Worm (Caenorhabditis elegans): ENCODE measurements around the gene srx-29.

- no peak for TF ChIP-seq dmd-4 (tag; optimal IDR thresholded peaks at IDR 0.05; ENCODE audit: borderline replicate concordance)
- no peak for TF ChIP-seq C38D4.7 (GFP tag; optimal IDR thresholded peaks at IDR 0.05)
- TF ChIP-seq unc-55 (GFP tag; optimal IDR thresholded peaks at IDR 0.05): no peak
- TF ChIP-seq unc-86 (tag; optimal IDR thresholded peaks at IDR 0.05): no peak
- TF ChIP-seq tbx-2 (tag; optimal IDR thresholded peaks at IDR 0.05): no peak
- no peak for TF ChIP-seq pax-1 (tag; optimal IDR thresholded peaks at IDR 0.05)
- TF ChIP-seq zip-5 (tag; optimal IDR thresholded peaks at IDR 0.05): no peak
- TF ChIP-seq nhr-11 (tag; optimal IDR thresholded peaks at IDR 0.05): no peak
- TF ChIP-seq C08G9.2 (tag; optimal IDR thresholded peaks at IDR 0.05): no peak
- TF ChIP-seq hlh-15 (tag; optimal IDR thresholded peaks at IDR 0.05): no peak
- TF ChIP-seq eyg-1 (tag; optimal IDR thresholded peaks at IDR 0.05): no peak
- no peak for TF ChIP-seq hlh-6 (tag; optimal IDR thresholded peaks at IDR 0.05)
- no peak for TF ChIP-seq ceh-6 (GFP tag; optimal IDR thresholded peaks at IDR 0.05)
Observed at ce11 chrV:15716679-15717078, 18.7 kb upstream of the srx-29 start, which contains the start of gene Y6E2A.4.
